Fruit fly (Drosophila melanogaster) Kc167 (cell line): ENCODE results near the gene ohgt.

Source experiments
- Myc ChIP-seq: fragments of >200 bp; optimal IDR thresholded peaks from 2 replicates; lab custom pipeline; 2017; ENCODE audit warnings: missing external identifiers
- Sin3A ChIP-seq: fragments of >200 bp; optimal IDR thresholded peaks from 2 replicates; lab custom pipeline; 2018; ENCODE audit warnings: missing external identifiers
- psq ChIP-seq: fragments of >200 bp; optimal IDR thresholded peaks from 2 replicates; lab custom pipeline; 2017; ENCODE audit warnings: missing external identifiers

- no peak for TF ChIP-seq psq (lab: Kevin White, UChicago)
- TF ChIP-seq Sin3A (lab: Kevin White, UChicago) = no peak
- TF ChIP-seq Myc (lab: Kevin White, UChicago) = no peak
These were observed 27.7 kb downstream of the ohgt start for dm6 chr3R:10076665-10077064.
